Worm (Caenorhabditis elegans): Measurements from ENCODE around the gene nhr-11.

The nhr-11 gene

DNA sequence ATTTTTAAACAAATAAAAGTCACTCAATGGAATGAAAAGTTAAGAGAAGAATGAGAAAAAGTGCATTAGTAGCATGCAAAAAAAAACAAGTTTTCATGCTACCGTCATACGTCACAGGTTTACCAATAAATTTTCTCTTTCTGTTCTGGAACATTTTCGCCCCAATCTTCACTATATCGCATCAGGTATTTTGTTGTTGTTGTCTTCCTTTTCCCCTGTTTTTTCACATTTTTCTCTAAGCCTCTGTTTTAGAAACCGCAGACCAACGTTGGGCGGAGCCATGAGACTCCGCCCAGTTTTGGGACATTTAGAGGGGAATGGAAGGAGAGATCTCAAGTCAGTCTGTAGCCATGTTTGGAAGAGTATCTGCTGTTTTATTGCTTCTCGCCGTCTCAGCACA is 18.5 kb downstream of the nhr-11 start, which contains the start of gene msa-1:
Gene msa-1, plus strand, starts transcription at position 301 of the 400 bp plus-strand sequence.
- TF ChIP-seq aly-2 (tag; optimal IDR thresholded peaks at IDR 0.05) (no peak), egl-5 (tag; optimal IDR thresholded peaks at IDR 0.05) (peak; percentile 2)

ce11 chrIV:9090538-9091195 is 20.9 kb downstream of the nhr-11 start:
- TF ChIP-seq elt-1 (tag; optimal IDR thresholded peaks at IDR 0.05) (peak; percentile 12), mdl-1 (tag; optimal IDR thresholded peaks at IDR 0.05) (no peak), nhr-25 (tag; optimal IDR thresholded peaks at IDR 0.05) (peak; percentile 42), ama-1 (optimal IDR thresholded peaks at IDR 0.05) (peak; percentile 6)

DNA sequence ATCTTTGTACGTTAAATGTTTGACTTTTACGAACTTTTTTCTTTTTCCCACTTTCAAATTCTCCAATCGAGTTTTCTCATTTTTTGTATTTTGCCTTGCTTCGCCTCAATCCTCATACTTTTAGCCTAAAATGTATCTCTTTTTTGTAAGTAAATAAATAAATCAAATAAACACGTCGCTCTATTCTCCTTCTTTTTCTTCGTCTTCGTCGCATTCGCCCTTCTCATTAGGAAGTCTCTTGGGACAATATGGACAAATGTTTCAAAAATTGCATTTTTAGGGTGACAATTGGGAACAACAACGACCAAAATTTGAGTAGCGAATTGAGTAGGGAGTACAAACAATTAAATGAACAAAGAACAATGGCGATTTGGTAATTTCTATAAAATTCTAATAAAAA is 22.2 kb downstream of the nhr-11 start:
- TF ChIP-seq lin-39 (tag; optimal IDR thresholded peaks at IDR 0.05) (no peak), nfya-1 (tag; optimal IDR thresholded peaks at IDR 0.05; ENCODE audit: insufficient read depth) (peak; percentile 8), ztf-11 (tag; optimal IDR thresholded peaks at IDR 0.05) (no peak), snpc-4 (tag; optimal IDR thresholded peaks at IDR 0.05) (no peak), fkh-10 (GFP tag; optimal IDR thresholded peaks at IDR 0.05) (peak; percentile 82)

ce11 chrIV:9093932-9094331 is 24.1 kb downstream of the nhr-11 start, which contains the start of gene lpl-1:
TSS of gene lpl-1 (minus strand) at chrIV:9094032.
- TF ChIP-seq nhr-67 (tag; optimal IDR thresholded peaks at IDR 0.05): no peak
- no peak for TF ChIP-seq unc-62 (GFP tag; optimal IDR thresholded peaks at IDR 0.05)
- no peak for TF ChIP-seq nhr-28 (tag; optimal IDR thresholded peaks at IDR 0.05)
- TF ChIP-seq eor-1 (tag; optimal IDR thresholded peaks at IDR 0.05): no peak

ce11 chrIV:9094356-9094755 is 24.6 kb downstream of the nhr-11 start, which contains the start of gene mrpl-42:
TSS of gene mrpl-42 (minus strand) at chrIV:9094456.
- TF ChIP-seq nhr-28 (tag; optimal IDR thresholded peaks at IDR 0.05) (no peak), ceh-9 (tag; optimal IDR thresholded peaks at IDR 0.05) (no peak), skn-1 (tag; optimal IDR thresholded peaks at IDR 0.05) (no peak), unc-62 (GFP tag; optimal IDR thresholded peaks at IDR 0.05) (no peak), ZK546.5 (tag; optimal IDR thresholded peaks at IDR 0.05) (no peak), pqm-1 (tag; optimal IDR thresholded peaks at IDR 0.05) (no peak), nhr-67 (tag; optimal IDR thresholded peaks at IDR 0.05) (no peak)

DNA sequence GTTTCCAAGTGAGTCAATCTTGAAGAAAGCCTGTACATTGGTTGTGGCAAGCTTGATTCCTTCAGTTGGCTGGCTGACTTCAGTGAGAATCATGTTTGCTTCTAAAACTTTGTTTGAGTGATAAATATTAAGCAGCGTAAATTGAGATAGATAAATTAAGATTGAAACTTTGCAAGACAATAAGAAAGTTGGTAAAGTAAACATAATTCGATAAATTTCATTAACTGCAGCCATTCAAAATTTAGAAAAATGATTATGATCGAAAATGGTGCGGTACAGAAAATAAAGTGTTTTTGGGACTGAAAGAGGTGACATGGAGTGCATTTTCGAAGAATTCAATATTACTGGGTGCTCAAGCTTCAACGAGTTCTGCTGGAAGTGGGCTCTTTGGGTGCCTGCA is 25.8 kb downstream of the nhr-11 start, which contains the start of gene icln-1:
Gene icln-1, minus strand, starts transcription at position 101 of the 400 bp plus-strand sequence.
- TF ChIP-seq unc-39 (tag; optimal IDR thresholded peaks at IDR 0.05): no peak
- no peak for TF ChIP-seq R02D3.7 (tag; optimal IDR thresholded peaks at IDR 0.05)
- no peak for TF ChIP-seq nhr-23 (tag; optimal IDR thresholded peaks at IDR 0.05)

- TF ChIP-seq nhr-237 (tag; optimal IDR thresholded peaks at IDR 0.05): no peak
- TF ChIP-seq mml-1 (tag; optimal IDR thresholded peaks at IDR 0.05): no peak
- no peak for TF ChIP-seq nhr-43 (tag; optimal IDR thresholded peaks at IDR 0.05; ENCODE audit: poor library complexity, severe bottlenecking)
- no peak for TF ChIP-seq ceh-82 (tag; optimal IDR thresholded peaks at IDR 0.05)
- TF ChIP-seq jun-1 (tag; optimal IDR thresholded peaks at IDR 0.05): no peak
- peak; percentile 5 for TF ChIP-seq elt-2 (tag; optimal IDR thresholded peaks at IDR 0.05)
- TF ChIP-seq nhr-11 (tag; optimal IDR thresholded peaks at IDR 0.05): no peak
- TF ChIP-seq nhr-23 (tag; optimal IDR thresholded peaks at IDR 0.05): peak; percentile 0
- peak; percentile 15 for TF ChIP-seq hmg-11 (tag; optimal IDR thresholded peaks at IDR 0.05)
- no peak for TF ChIP-seq nhr-25 (tag; optimal IDR thresholded peaks at IDR 0.05)
- TF ChIP-seq aly-2 (tag; optimal IDR thresholded peaks at IDR 0.05): no peak
- TF ChIP-seq pqm-1 (tag; optimal IDR thresholded peaks at IDR 0.05): no peak
- TF ChIP-seq snpc-4 (tag; optimal IDR thresholded peaks at IDR 0.05): no peak
- no peak for TF ChIP-seq eor-1 (tag; optimal IDR thresholded peaks at IDR 0.05)
- no peak for TF ChIP-seq fkh-10 (GFP tag; optimal IDR thresholded peaks at IDR 0.05)
Measured at ce11 chrIV:9096160-9096879, 26.5 kb downstream of the nhr-11 start, which contains the start of the genes znf-706 and cpna-3. TSS of gene znf-706 (minus strand) at chrIV:9096231. TSS of gene cpna-3 (plus strand) at chrIV:9096842.

All from whole organism, L3 larva.